Worm (Caenorhabditis elegans) whole organism, L3 larva: ENCODE data around the gene srlf-27.
A peak's percentile ranks its signal among the peaks of the same experiment; 100 is the strongest.

ENCODE experiments used
- R02D3.7 ChIP-seq: fragments of 150-350 bp; optimal IDR thresholded peaks from 2 replicates; lab custom pipeline; 2014; ENCODE audit warnings: missing biosample characterization, missing genetic modification characterization
- aly-2 ChIP-seq: fragments of 150-350 bp; optimal IDR thresholded peaks from 2 replicates; lab custom pipeline; 2014; ENCODE audit warnings: missing biosample characterization, missing genetic modification characterization
- ama-1 ChIP-seq: fragments of 150-350 bp; optimal IDR thresholded peaks from 2 replicates; lab custom pipeline; 2018
- ceh-16 ChIP-seq: sonication (generic microtip); optimal IDR thresholded peaks from 2 replicates; lab custom pipeline; 2017; ENCODE audit warnings: missing biosample characterization, missing genetic modification characterization
- ceh-28 ChIP-seq: fragments of 150-350 bp; optimal IDR thresholded peaks from 2 replicates; lab custom pipeline; 2014; ENCODE audit warnings: missing biosample characterization, missing genetic modification reagents, missing genetic modification characterization
- ceh-9 ChIP-seq: sonication (generic microtip); optimal IDR thresholded peaks from 2 replicates; lab custom pipeline; 2018; ENCODE audit warnings: missing biosample characterization, missing genetic modification characterization
- egl-5 ChIP-seq: fragments of 150-350 bp; optimal IDR thresholded peaks from 2 replicates; lab custom pipeline; 2017; ENCODE audit warnings: missing biosample characterization, missing genetic modification reagents, missing genetic modification characterization, inconsistent platforms
- elt-1 ChIP-seq: fragments of 150-350 bp; optimal IDR thresholded peaks from 2 replicates; lab custom pipeline; 2014; ENCODE audit warnings: missing biosample characterization, missing genetic modification characterization
- elt-2 ChIP-seq: sonication (generic microtip); optimal IDR thresholded peaks from 2 replicates; lab custom pipeline; 2016; ENCODE audit warnings: missing genetic modification reagents, mild to moderate bottlenecking, missing genetic modification characterization, missing compliant biosample characterization
- elt-3 ChIP-seq, 3 experiments: fragments of 150-350 bp in 1 of 3; sonication (generic microtip) in 2 of 3; optimal IDR thresholded peaks; 2 replicates in 2 of 3; 4 replicates in 1 of 3; lab custom pipeline; 2014 to 2017; ENCODE audit warnings: missing biosample characterization in 3 of 3, missing genetic modification characterization in 3 of 3
- fkh-10 ChIP-seq: sonication (generic microtip); optimal IDR thresholded peaks from 2 replicates; lab custom pipeline; 2017; ENCODE audit warnings: missing biosample characterization, missing genetic modification reagents, missing genetic modification characterization
- hmg-11 ChIP-seq: sonication (generic microtip); optimal IDR thresholded peaks from 2 replicates; lab custom pipeline; 2016; ENCODE audit warnings: missing genetic modification characterization, missing compliant biosample characterization
- jun-1 ChIP-seq: fragments of 150-350 bp; optimal IDR thresholded peaks from 2 replicates; lab custom pipeline; 2014; ENCODE audit warnings: missing biosample characterization, missing genetic modification reagents, missing genetic modification characterization
- lin-39 ChIP-seq: fragments of 150-350 bp; optimal IDR thresholded peaks from 2 replicates; lab custom pipeline; 2018; ENCODE audit warnings: missing biosample characterization, missing genetic modification reagents, missing genetic modification characterization
- lsy-12 ChIP-seq: sonication (generic microtip); optimal IDR thresholded peaks from 2 replicates; lab custom pipeline; 2016; ENCODE audit warnings: mild to moderate bottlenecking, missing genetic modification characterization, missing compliant biosample characterization
- mdl-1 ChIP-seq: fragments of 150-350 bp; optimal IDR thresholded peaks from 2 replicates; lab custom pipeline; 2014; ENCODE audit warnings: missing biosample characterization, missing genetic modification characterization
- mml-1 ChIP-seq: fragments of 150-350 bp; sonication (generic microtip); optimal IDR thresholded peaks from 3 replicates; lab custom pipeline; 2014; ENCODE audit warnings: missing biosample characterization, missing genetic modification characterization
- nfya-1 ChIP-seq: sonication (generic microtip); optimal IDR thresholded peaks from 2 replicates; lab custom pipeline; 2017; ENCODE audit warnings: missing genetic modification characterization, mild to moderate bottlenecking, missing compliant biosample characterization, antibody characterized with exemption, moderate library complexity; ENCODE audit not compliant: insufficient read depth
- nhr-11 ChIP-seq: fragments of 150-350 bp; optimal IDR thresholded peaks from 2 replicates; lab custom pipeline; 2014; ENCODE audit warnings: missing biosample characterization, missing genetic modification characterization
- nhr-23 ChIP-seq: fragments of 150-350 bp; optimal IDR thresholded peaks from 2 replicates; lab custom pipeline; 2014; ENCODE audit warnings: missing biosample characterization, missing genetic modification reagents, missing genetic modification characterization
- nhr-237 ChIP-seq: fragments of 150-350 bp; optimal IDR thresholded peaks from 2 replicates; lab custom pipeline; 2014; ENCODE audit warnings: missing biosample characterization, missing genetic modification characterization
- nhr-25 ChIP-seq: sonication (generic microtip); optimal IDR thresholded peaks from 2 replicates; lab custom pipeline; 2017; ENCODE audit warnings: missing biosample characterization, missing genetic modification characterization
- nhr-28 ChIP-seq: fragments of 150-350 bp; optimal IDR thresholded peaks from 2 replicates; lab custom pipeline; 2014; ENCODE audit warnings: missing biosample characterization, missing genetic modification characterization
- nhr-43 ChIP-seq: sonication (generic microtip); optimal IDR thresholded peaks from 2 replicates; lab custom pipeline; 2016; ENCODE audit warnings: mild to moderate bottlenecking, missing genetic modification characterization, missing compliant biosample characterization; ENCODE audit not compliant: poor library complexity, severe bottlenecking
- nhr-77 ChIP-seq: fragments of 150-350 bp; optimal IDR thresholded peaks from 2 replicates; lab custom pipeline; 2014; ENCODE audit warnings: missing biosample characterization, missing genetic modification characterization
- pha-4 ChIP-seq: fragments of 150-350 bp; optimal IDR thresholded peaks from 2 replicates; lab custom pipeline; 2014; ENCODE audit warnings: missing biosample characterization, missing genetic modification reagents, missing genetic modification characterization
- pqm-1 ChIP-seq: fragments of 150-350 bp; optimal IDR thresholded peaks from 2 replicates; lab custom pipeline; 2017; ENCODE audit warnings: missing biosample characterization, missing genetic modification characterization, inconsistent platforms
- snpc-4 ChIP-seq: fragments of 150-350 bp; optimal IDR thresholded peaks from 2 replicates; lab custom pipeline; 2014; ENCODE audit warnings: missing biosample characterization, missing genetic modification characterization
- tbx-2 ChIP-seq: sonication (generic microtip); optimal IDR thresholded peaks from 2 replicates; lab custom pipeline; 2016; ENCODE audit warnings: mild to moderate bottlenecking, missing genetic modification characterization, missing compliant biosample characterization
- unc-62 ChIP-seq: fragments of 150-350 bp; sonication (generic microtip); optimal IDR thresholded peaks from 4 replicates; lab custom pipeline; 2014; ENCODE audit warnings: missing biosample characterization, missing genetic modification reagents, missing genetic modification characterization
- zag-1 ChIP-seq: fragments of 150-350 bp; optimal IDR thresholded peaks from 2 replicates; lab custom pipeline; 2014; ENCODE audit warnings: missing biosample characterization, missing genetic modification characterization
- ztf-11 ChIP-seq: fragments of 150-350 bp; optimal IDR thresholded peaks from 2 replicates; lab custom pipeline; 2014; ENCODE audit warnings: missing biosample characterization, missing genetic modification characterization
- ztf-4 ChIP-seq: fragments of 150-350 bp; optimal IDR thresholded peaks from 2 replicates; lab custom pipeline; 2014; ENCODE audit warnings: missing biosample characterization, missing genetic modification characterization

Gene srlf-27

ce11 chrIV:14611892-14612497 is 25.5 kb upstream of the srlf-27 start:
- TF ChIP-seq elt-2 (tag; lab: Kevin White, UChicago) (no peak), nhr-23 (tag; lab: Kevin White, UChicago) (peak; percentile 54), nhr-25 (peak; percentile 44), elt-3 (tag; optimal IDR thresholded peaks at IDR 0.05; lab: Kevin White, UChicago) (peak in 1 of 3 experiments; percentile 23), hmg-11 (tag; lab: Kevin White, UChicago) (peak; percentile 35), zag-1 (tag; lab: Kevin White, UChicago) (no peak), snpc-4 (tag; lab: Kevin White, UChicago) (peak; percentile 87)

DNA sequence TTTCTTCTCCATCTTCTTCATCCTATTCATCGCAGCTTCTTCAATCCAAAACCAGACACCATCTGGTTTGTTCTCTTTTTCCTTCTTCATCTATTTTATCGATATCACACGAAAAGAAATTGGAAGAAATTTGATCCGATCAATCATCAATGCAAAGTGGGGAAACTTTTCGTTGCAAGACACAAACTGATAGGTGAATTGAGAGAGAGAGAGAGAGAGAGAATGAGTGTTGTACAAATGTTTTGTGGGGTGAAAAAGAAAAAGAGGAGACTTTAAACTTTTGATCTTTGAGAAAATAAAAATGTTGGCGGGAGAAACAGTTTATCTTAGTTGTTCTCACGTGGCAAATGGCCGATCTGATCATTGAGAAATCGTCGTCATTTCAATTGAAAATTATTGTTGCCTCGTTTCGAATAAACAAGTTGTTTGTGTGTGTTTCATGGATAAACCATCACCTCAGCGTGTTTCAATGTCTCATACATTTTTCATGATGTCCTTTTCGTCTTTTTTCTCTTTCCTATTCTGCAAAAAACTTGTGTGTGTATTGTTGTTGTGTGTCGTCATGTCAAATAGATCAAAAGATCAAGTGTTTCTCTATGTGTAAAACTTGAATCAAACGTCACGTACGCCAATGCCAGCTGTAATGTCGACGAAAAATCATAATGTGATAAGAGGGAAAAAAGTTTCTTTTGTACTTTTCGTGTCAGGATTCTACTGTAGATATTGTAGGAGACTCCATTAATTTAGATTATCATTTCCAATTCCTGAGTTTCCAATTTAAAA is 24.8 kb upstream of the srlf-27 start:
- TF ChIP-seq nfya-1: peak; percentile 24
- TF ChIP-seq jun-1 (tag; lab: Kevin White, UChicago): peak; percentile 40
- no peak for TF ChIP-seq lin-39
- TF ChIP-seq pqm-1 (tag; lab: Kevin White, UChicago): peak; percentile 54
- TF ChIP-seq nhr-43 (tag; lab: Kevin White, UChicago): peak; percentile 5
- TF ChIP-seq zag-1 (tag; lab: Kevin White, UChicago): no peak
- TF ChIP-seq elt-3 (tag; optimal IDR thresholded peaks at IDR 0.05; lab: Kevin White, UChicago): peak in 1 of 3 experiments; percentile 57
- peak; percentile 32 for TF ChIP-seq nhr-25
- TF ChIP-seq mdl-1: peak; percentile 69
- TF ChIP-seq nhr-77 (tag; lab: Kevin White, UChicago): no peak
- TF ChIP-seq elt-1 (tag; lab: Kevin White, UChicago): peak; percentile 19
- TF ChIP-seq ceh-28: peak; percentile 57
- peak; percentile 60 for TF ChIP-seq ama-1 (lab: Kevin White, UChicago)
- TF ChIP-seq ztf-4: no peak
- no peak for TF ChIP-seq hmg-11 (tag; lab: Kevin White, UChicago)
- peak; percentile 68 for TF ChIP-seq elt-2 (tag; lab: Kevin White, UChicago)

ce11 chrIV:14613375-14613774 is 24.1 kb upstream of the srlf-27 start:
- TF ChIP-seq nhr-43 (tag; lab: Kevin White, UChicago) (peak; percentile 72), nhr-28 (tag; lab: Kevin White, UChicago) (no peak), nhr-237 (no peak), nhr-23 (tag; lab: Kevin White, UChicago) (peak; percentile 6)

- TF ChIP-seq nhr-23 (tag; lab: Kevin White, UChicago): peak; percentile 83
- TF ChIP-seq unc-62 (GFP tag; lab: Kevin White, UChicago): peak; percentile 0
- no peak for TF ChIP-seq egl-5 (tag; lab: Kevin White, UChicago)
- no peak for TF ChIP-seq fkh-10 (GFP tag; lab: Kevin White, UChicago)
- TF ChIP-seq ceh-9 (tag; lab: Kevin White, UChicago): no peak
- no peak for TF ChIP-seq nhr-77 (tag; lab: Kevin White, UChicago)
- TF ChIP-seq R02D3.7 (tag; lab: Kevin White, UChicago): peak; percentile 8
- peak; percentile 42 for TF ChIP-seq nfya-1
- no peak for TF ChIP-seq ceh-16 (tag; lab: Kevin White, UChicago)
- no peak for TF ChIP-seq ceh-28
- TF ChIP-seq nhr-25: peak; percentile 65
- peak; percentile 84 for TF ChIP-seq ama-1 (lab: Kevin White, UChicago)
- TF ChIP-seq zag-1 (tag; lab: Kevin White, UChicago): no peak
- TF ChIP-seq nhr-43 (tag; lab: Kevin White, UChicago): peak; percentile 91
- TF ChIP-seq ztf-11: no peak
- TF ChIP-seq nhr-11 (tag; lab: Kevin White, UChicago): peak; percentile 65
- no peak for TF ChIP-seq elt-1 (tag; lab: Kevin White, UChicago)
- TF ChIP-seq aly-2 (tag; lab: Kevin White, UChicago): no peak
- TF ChIP-seq mml-1 (tag; lab: Kevin White, UChicago): no peak
- peak; percentile 1 for TF ChIP-seq pha-4
- TF ChIP-seq ztf-4: peak; percentile 44
- peak; percentile 23 for TF ChIP-seq tbx-2 (tag; lab: Kevin White, UChicago)
- no peak for TF ChIP-seq lsy-12 (tag; lab: Kevin White, UChicago)
- peak; percentile 11 for TF ChIP-seq elt-2 (tag; lab: Kevin White, UChicago)
- peak; percentile 55 to 82 (median 69) for TF ChIP-seq elt-3 (tag; optimal IDR thresholded peaks at IDR 0.05; lab: Kevin White, UChicago)
These were observed 23.3 kb upstream of the srlf-27 start for ce11 chrIV:14614176-14614740.
